Worm (Caenorhabditis elegans): ENCODE measurements around the gene sea-1.

The sea-1 gene

DNA sequence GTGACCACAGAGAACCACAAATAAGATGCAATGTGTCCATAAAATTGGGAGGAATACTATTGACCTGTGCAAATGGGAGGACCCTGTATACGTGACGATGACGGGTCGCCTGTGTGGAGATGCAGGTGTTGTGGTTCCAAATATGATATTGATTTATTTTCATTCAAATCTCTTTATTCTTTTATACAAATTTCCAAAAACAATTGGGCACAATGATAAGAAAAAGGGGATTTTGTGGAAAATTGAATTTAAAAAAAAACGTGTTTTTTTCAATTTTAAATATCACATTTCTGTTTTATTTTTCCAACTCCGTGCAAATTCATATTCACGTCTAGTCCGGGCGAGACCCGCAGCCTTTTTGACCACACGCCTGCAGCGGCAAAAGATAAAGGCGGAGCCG is 1.8 kb upstream of the sea-1 start, which contains the start of gene F19B10.2:
F19B10.2 (plus strand) TSS at position 301 of the 400 bp plus-strand sequence.
- TF ChIP-seq crh-2 (tag; optimal IDR thresholded peaks at IDR 0.05), result no peak
- TF ChIP-seq nhr-6 (tag; optimal IDR thresholded peaks at IDR 0.05), result no peak
- TF ChIP-seq sma-3 (GFP tag; optimal IDR thresholded peaks at IDR 0.05), result no peak
- TF ChIP-seq mdl-1 (tag; optimal IDR thresholded peaks at IDR 0.05), result no peak
- TF ChIP-seq nhr-129 (tag; optimal IDR thresholded peaks at IDR 0.05), result no peak
- no peak for TF ChIP-seq alr-1 (tag; optimal IDR thresholded peaks at IDR 0.05)

DNA sequence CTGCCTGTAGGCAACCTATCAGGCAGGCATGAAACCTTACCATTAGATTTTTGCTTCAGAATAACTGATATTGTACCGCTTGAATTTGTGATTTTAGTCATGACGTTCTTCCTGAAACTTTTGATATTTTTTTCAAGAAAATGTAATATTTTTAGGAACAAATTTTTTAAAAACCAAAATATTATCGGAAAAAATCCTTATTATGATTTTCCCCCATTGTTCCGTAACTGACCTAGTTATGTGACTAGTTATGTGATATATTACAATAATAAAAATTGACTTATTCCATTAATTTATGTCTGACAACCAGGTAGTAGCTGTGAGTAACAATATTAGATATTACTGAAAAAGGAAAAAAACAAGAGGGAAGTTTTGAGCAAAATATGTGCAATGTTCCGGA is 2.4 kb downstream of the sea-1 start, which contains the start of gene srx-98:
srx-98 (minus strand) TSS at position 101 of the 400 bp plus-strand sequence.
- TF ChIP-seq lin-11 (tag; optimal IDR thresholded peaks at IDR 0.05), result no peak
- no peak for TF ChIP-seq unc-39 (tag; optimal IDR thresholded peaks at IDR 0.05)
- no peak for TF ChIP-seq ztf-4 (tag; optimal IDR thresholded peaks at IDR 0.05)
- no peak for TF ChIP-seq ceh-16 (tag; optimal IDR thresholded peaks at IDR 0.05)
- TF ChIP-seq lin-39 (tag; optimal IDR thresholded peaks at IDR 0.05), result no peak
- TF ChIP-seq peb-1 (tag; optimal IDR thresholded peaks at IDR 0.05), result no peak
- TF ChIP-seq ZK546.5 (tag; optimal IDR thresholded peaks at IDR 0.05), result no peak
- TF ChIP-seq skn-1 (tag; optimal IDR thresholded peaks at IDR 0.05), result no peak
- TF ChIP-seq nhr-12 (tag; optimal IDR thresholded peaks at IDR 0.05), result no peak

- TF ChIP-seq C34F6.9 (tag; optimal IDR thresholded peaks at IDR 0.05), result no peak
- no peak for TF ChIP-seq elt-1 (tag; optimal IDR thresholded peaks at IDR 0.05)
- no peak for TF ChIP-seq unc-62 (GFP tag; optimal IDR thresholded peaks at IDR 0.05)
- no peak for TF ChIP-seq egl-27 (tag; optimal IDR thresholded peaks at IDR 0.05)
- TF ChIP-seq nhr-11 (tag; optimal IDR thresholded peaks at IDR 0.05), result no peak
- no peak for TF ChIP-seq ceh-82 (tag; optimal IDR thresholded peaks at IDR 0.05)
- no peak for TF ChIP-seq alr-1 (tag; optimal IDR thresholded peaks at IDR 0.05)
- TF ChIP-seq nhr-12 (tag; optimal IDR thresholded peaks at IDR 0.05), result no peak
- no peak for TF ChIP-seq nhr-237 (tag; optimal IDR thresholded peaks at IDR 0.05)
- no peak for TF ChIP-seq ZK546.5 (tag; optimal IDR thresholded peaks at IDR 0.05)
- TF ChIP-seq nhr-23 (tag; optimal IDR thresholded peaks at IDR 0.05), result no peak
- no peak for TF ChIP-seq dmd-4 (tag; optimal IDR thresholded peaks at IDR 0.05)
- TF ChIP-seq sma-9 (GFP tag; optimal IDR thresholded peaks at IDR 0.05), result no peak
- TF ChIP-seq sma-9 (tag; optimal IDR thresholded peaks at IDR 0.05), result no peak
These were observed 4.1 kb downstream of the sea-1 start, which contains the start of gene srx-97 for ce11 chrII:3669315-3669714. TSS of gene srx-97 (minus strand) at chrII:3669415.

DNA sequence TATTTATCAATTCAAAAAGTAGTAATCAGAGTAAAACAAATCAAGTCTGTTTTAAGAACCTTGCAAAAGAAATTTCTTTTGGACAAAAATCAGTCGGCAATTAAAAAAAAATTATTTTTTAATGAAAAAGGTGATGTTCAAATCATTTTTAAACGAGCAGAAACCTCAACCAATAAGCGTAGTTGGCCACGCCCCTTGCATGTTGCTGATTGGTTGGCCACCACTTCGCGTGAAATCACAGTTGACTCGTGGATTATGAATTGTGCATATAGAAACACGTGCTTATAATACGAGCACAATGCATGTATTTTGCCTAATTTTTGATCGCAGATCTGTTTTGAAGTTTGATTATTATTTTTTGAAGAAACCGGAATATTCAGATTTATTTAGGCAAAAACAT is 8.2 kb downstream of the sea-1 start:
- TF ChIP-seq mab-5 (tag; optimal IDR thresholded peaks at IDR 0.05), result no peak
- TF ChIP-seq unc-39 (tag; optimal IDR thresholded peaks at IDR 0.05), result no peak
- TF ChIP-seq R02D3.7 (tag; optimal IDR thresholded peaks at IDR 0.05), result no peak
- TF ChIP-seq crh-2 (tag; optimal IDR thresholded peaks at IDR 0.05), result no peak
- TF ChIP-seq nhr-23 (tag; optimal IDR thresholded peaks at IDR 0.05), result no peak
- no peak for TF ChIP-seq sem-4 (tag; optimal IDR thresholded peaks at IDR 0.05)

DNA sequence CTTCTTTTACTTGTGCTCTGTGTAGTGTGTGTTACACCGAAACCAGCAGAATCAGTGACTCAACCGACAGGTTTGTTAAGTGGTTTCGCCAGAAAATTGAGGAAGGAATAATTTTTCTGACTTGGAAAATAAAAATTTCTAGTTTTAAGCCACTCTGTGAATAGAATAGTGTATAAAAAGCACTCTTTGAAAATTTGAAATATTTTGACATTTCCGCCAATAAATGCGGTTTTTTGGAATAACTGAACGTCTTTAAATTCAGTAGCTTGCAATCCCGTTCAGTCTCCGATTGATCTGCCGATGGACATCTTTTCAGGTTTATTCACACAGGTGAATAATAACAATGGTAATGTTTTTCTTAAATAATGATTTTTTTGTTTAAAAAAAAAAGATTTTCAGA is 8.9 kb downstream of the sea-1 start, which contains the start of gene F19B10.3:
F19B10.3 (plus strand) TSS at position 301 of the 400 bp plus-strand sequence.
- TF ChIP-seq unc-55 (GFP tag; optimal IDR thresholded peaks at IDR 0.05) (no peak), mab-5 (tag; optimal IDR thresholded peaks at IDR 0.05) (no peak), lin-39 (tag; optimal IDR thresholded peaks at IDR 0.05) (no peak), unc-62 (GFP tag; optimal IDR thresholded peaks at IDR 0.05) (no peak), ZK546.5 (tag; optimal IDR thresholded peaks at IDR 0.05) (no peak), nhr-21 (tag; optimal IDR thresholded peaks at IDR 0.05) (no peak), nhr-129 (tag; optimal IDR thresholded peaks at IDR 0.05) (no peak)

DNA sequence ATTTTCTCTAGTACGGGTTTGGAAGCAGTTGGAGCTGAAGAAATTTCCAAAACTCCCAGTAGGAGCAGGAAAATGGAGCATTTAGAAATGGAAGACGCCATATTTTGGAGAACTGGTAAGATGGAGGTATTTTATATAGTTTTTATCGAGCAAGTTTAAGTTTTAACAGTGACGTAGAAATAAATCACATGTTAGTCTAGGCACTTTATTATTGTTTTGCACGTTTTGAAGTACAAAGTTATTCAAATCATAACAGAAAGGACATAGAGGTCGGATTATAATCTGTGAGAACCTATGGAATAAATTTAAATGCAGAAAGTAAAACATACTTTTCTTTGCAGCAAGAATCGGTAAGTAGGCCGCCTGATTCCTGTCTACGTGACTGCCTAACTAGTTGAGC is 9.6 kb downstream of the sea-1 start, which contains the start of gene F19B10.6:
F19B10.6 (minus strand) TSS at position 101 of the 400 bp plus-strand sequence.
- TF ChIP-seq lin-11 (tag; optimal IDR thresholded peaks at IDR 0.05), result no peak
- TF ChIP-seq mbf-1 (tag; optimal IDR thresholded peaks at IDR 0.05), result no peak
- no peak for TF ChIP-seq lin-39 (tag; optimal IDR thresholded peaks at IDR 0.05)
- no peak for TF ChIP-seq F13H6.1 (tag; optimal IDR thresholded peaks at IDR 0.05)
- no peak for TF ChIP-seq alr-1 (tag; optimal IDR thresholded peaks at IDR 0.05)
- TF ChIP-seq ztf-4 (tag; optimal IDR thresholded peaks at IDR 0.05), result no peak
- no peak for TF ChIP-seq snpc-4 (tag; optimal IDR thresholded peaks at IDR 0.05)
- no peak for TF ChIP-seq ceh-16 (tag; optimal IDR thresholded peaks at IDR 0.05)
- no peak for TF ChIP-seq skn-1 (tag; optimal IDR thresholded peaks at IDR 0.05)
- no peak for TF ChIP-seq Y55F3AM.14 (GFP tag; optimal IDR thresholded peaks at IDR 0.05)
- TF ChIP-seq ZK546.5 (tag; optimal IDR thresholded peaks at IDR 0.05), result no peak
